Fruit fly (Drosophila melanogaster): ENCODE data around the gene Brd.

dm6 chr3L:14964862-14965261, 7.6 kb upstream of the Brd start:
- TF ChIP-seq bab1 (GFP tag; optimal IDR thresholded peaks at IDR 0.05) (no peak), CG5204 (GFP tag; optimal IDR thresholded peaks at IDR 0.05) (no peak), Mnt (GFP tag; optimal IDR thresholded peaks at IDR 0.05) (no peak), CG7045 (GFP tag; optimal IDR thresholded peaks at IDR 0.05) (no peak), CG11617 (GFP tag; optimal IDR thresholded peaks at IDR 0.05) (no peak), cic (GFP tag; optimal IDR thresholded peaks at IDR 0.05) (no peak), CG1620 (GFP tag; optimal IDR thresholded peaks at IDR 0.05) (no peak), CG7101 (tag; optimal IDR thresholded peaks at IDR 0.05) (no peak), kay (GFP tag; ENCODE audit: borderline replicate concordance) (no peak), Clk (GFP tag; optimal IDR thresholded peaks at IDR 0.05) (no peak), CG33017 (tag; optimal IDR thresholded peaks at IDR 0.05) (no peak), toe (GFP tag; optimal IDR thresholded peaks at IDR 0.05) (no peak), CG12768 (GFP tag; optimal IDR thresholded peaks at IDR 0.05) (no peak)
